Fruit fly (Drosophila melanogaster): ENCODE data around the gene CG10877.

Gene CG10877

DNA sequence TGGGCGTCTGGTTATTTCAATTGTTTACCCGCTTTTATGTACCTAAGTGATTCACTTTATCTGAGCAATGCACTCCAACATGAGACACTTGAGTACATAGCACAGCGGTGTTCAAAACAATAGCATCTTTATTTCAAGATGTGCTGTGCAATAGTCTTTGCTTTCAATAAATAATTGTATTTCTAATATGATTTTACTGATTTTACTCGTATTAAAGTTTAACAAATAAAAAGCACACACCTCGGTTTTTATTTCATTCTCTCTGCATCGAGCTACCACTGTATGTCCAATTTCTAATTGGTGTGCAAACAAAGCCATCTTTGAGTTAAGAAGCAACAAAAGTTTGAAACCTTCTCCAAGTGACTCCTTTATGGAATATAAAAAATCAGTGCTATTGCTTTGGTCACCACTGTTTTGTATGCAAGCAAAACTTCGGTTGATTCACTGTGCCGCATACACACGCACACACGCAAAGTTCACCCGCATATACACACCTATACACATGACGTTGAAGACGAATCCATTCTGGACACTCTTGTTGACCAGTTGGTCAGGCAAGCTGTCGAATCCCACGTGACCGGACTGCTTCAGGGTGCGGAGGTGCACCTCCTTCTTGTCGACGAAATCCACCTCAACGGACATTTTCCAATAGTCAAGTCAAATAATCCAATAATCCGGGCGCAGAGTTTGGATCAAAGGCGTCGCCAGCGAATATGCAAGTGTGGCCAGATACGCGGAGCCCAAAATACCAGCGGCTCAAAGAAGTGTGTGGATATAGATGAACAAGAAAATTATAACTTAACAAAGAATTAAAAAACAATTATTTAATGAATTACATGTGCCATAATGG, 24.0 kb upstream of the CG10877 start, which contains the start of gene Septin2 (continued):
- TF ChIP-seq Eip74EF (GFP tag; optimal IDR thresholded peaks at IDR 0.05), result peak in 1 of 2 experiments; percentile 83
- TF ChIP-seq CG15514 (GFP tag; optimal IDR thresholded peaks at IDR 0.05), result peak; percentile 49
- peak; percentile 88 for TF ChIP-seq cg (GFP tag; optimal IDR thresholded peaks at IDR 0.05)
- peak; percentile 65 for TF ChIP-seq CG4854 (GFP tag; optimal IDR thresholded peaks at IDR 0.05)
- TF ChIP-seq repo (GFP tag; optimal IDR thresholded peaks at IDR 0.05), result peak; percentile 54
- TF ChIP-seq lmd (GFP tag; IDR thresholded peaks at IDR 0.05), result peak; percentile 73
- TF ChIP-seq CG1647 (GFP tag; optimal IDR thresholded peaks at IDR 0.05), result peak; percentile 68
- no peak for TF ChIP-seq gsb (GFP tag; IDR thresholded peaks at IDR 0.05)
- TF ChIP-seq Hr39 (optimal IDR thresholded peaks at IDR 0.05), result no peak
- TF ChIP-seq CG18619 (GFP tag; optimal IDR thresholded peaks at IDR 0.05), result peak; percentile 80
- TF ChIP-seq CG5953 (GFP tag; IDR thresholded peaks at IDR 0.05), result 0 out of 2 replicates have a peak, but pooled peaks have one; percentile 13
- peak; percentile 44 for TF ChIP-seq pzg (GFP tag; optimal IDR thresholded peaks at IDR 0.05)
- peak; percentile 63; the same call in 2 of the 3 replicates for TF ChIP-seq ci (GFP tag; IDR thresholded peaks at IDR 0.05)
- TF ChIP-seq knrl (GFP tag; IDR thresholded peaks at IDR 0.05; ENCODE audit: partially characterized antibody), result no peak
- peak; percentile 44 for TF ChIP-seq CG2116 (GFP tag; optimal IDR thresholded peaks at IDR 0.05)
- peak; percentile 61; the same call in 1 of the 3 replicates for TF ChIP-seq B-H1 (GFP tag; IDR thresholded peaks at IDR 0.05)
- no peak for TF ChIP-seq CG10543 (GFP tag; optimal IDR thresholded peaks at IDR 0.05)
- TF ChIP-seq CG10959 (GFP tag; IDR thresholded peaks at IDR 0.05), result 0 out of 2 replicates have a peak, but pooled peaks have one; percentile 51
- no peak for TF ChIP-seq tll (GFP tag; optimal IDR thresholded peaks at IDR 0.05)
- TF ChIP-seq CG11398 (GFP tag; optimal IDR thresholded peaks at IDR 0.05), result peak; percentile 24
- peak; percentile 27 for TF ChIP-seq twi (tag; optimal IDR thresholded peaks at IDR 0.05)
- TF ChIP-seq disco-r (GFP tag; optimal IDR thresholded peaks at IDR 0.05), result peak; percentile 26
- peak; percentile 6 for TF ChIP-seq fu2 (GFP tag; optimal IDR thresholded peaks at IDR 0.05)
- peak; percentile 84 for TF ChIP-seq CG17361 (GFP tag; IDR thresholded peaks at IDR 0.05)
- TF ChIP-seq CG4328 (GFP tag; optimal IDR thresholded peaks at IDR 0.05), result peak; percentile 50
- 0 out of 3 replicates have a peak, but pooled peaks have one; percentile 49 for TF ChIP-seq CG7357 (GFP tag; IDR thresholded peaks at IDR 0.05)
- no peak for TF ChIP-seq YL-1 (GFP tag; optimal IDR thresholded peaks at IDR 0.05)
- TF ChIP-seq CG9876 (GFP tag; optimal IDR thresholded peaks at IDR 0.05), result no peak
- TF ChIP-seq prd (optimal IDR thresholded peaks at IDR 0.05), result no peak
- peak; percentile 72 for TF ChIP-seq prd (GFP tag; IDR thresholded peaks at IDR 0.05)
- peak; percentile 75 for TF ChIP-seq bcd (GFP tag; optimal IDR thresholded peaks at IDR 0.05)
- TF ChIP-seq CG11456 (GFP tag; IDR thresholded peaks at IDR 0.05), result peak; percentile 42; the same call in 1 of the 3 replicates
- peak; percentile 83 for TF ChIP-seq D19A (tag; optimal IDR thresholded peaks at IDR 0.05)
- peak; percentile 47; the same call in 1 of the 2 replicates for TF ChIP-seq CG10321 (GFP tag; IDR thresholded peaks at IDR 0.05)
- peak; percentile 67; the same call in 1 of the 2 replicates for TF ChIP-seq ttk (GFP tag; IDR thresholded peaks at IDR 0.05)
- no peak for TF ChIP-seq HmgD (GFP tag; optimal IDR thresholded peaks at IDR 0.05)
- no peak for TF ChIP-seq luna (GFP tag; optimal IDR thresholded peaks at IDR 0.05)
- TF ChIP-seq Hmr (GFP tag; optimal IDR thresholded peaks at IDR 0.05), result peak; percentile 68
- no peak for TF ChIP-seq D (optimal IDR thresholded peaks at IDR 0.05)
- peak; percentile 89 for TF ChIP-seq D (GFP tag; optimal IDR thresholded peaks at IDR 0.05)
- peak; percentile 78 for TF ChIP-seq dmrt11E (tag; optimal IDR thresholded peaks at IDR 0.05)
- no peak for TF ChIP-seq Abd-B (GFP tag; optimal IDR thresholded peaks at IDR 0.05)
- TF ChIP-seq eyg (GFP tag; optimal IDR thresholded peaks at IDR 0.05), result no peak
- TF ChIP-seq Nf-YA (GFP tag; IDR thresholded peaks at IDR 0.05), result peak; percentile 59; the same call in 1 of the 2 replicates
- TF ChIP-seq lab (GFP tag; optimal IDR thresholded peaks at IDR 0.05), result peak; percentile 82
- TF ChIP-seq dm (GFP tag; optimal IDR thresholded peaks at IDR 0.05), result no peak
- TF ChIP-seq Six4 (GFP tag; optimal IDR thresholded peaks at IDR 0.05), result peak; percentile 81
- no peak for TF ChIP-seq br (optimal IDR thresholded peaks at IDR 0.05)
- TF ChIP-seq CG15073 (GFP tag; optimal IDR thresholded peaks at IDR 0.05), result peak; percentile 50
